Worm (Caenorhabditis elegans) whole organism, L2 larva: ENCODE data around the gene gst-40.

ENCODE experiments used
- F13H6.1 ChIP-seq: sonication (generic microtip); optimal IDR thresholded peaks from 2 replicates; lab custom pipeline; 2016; ENCODE audit warnings: missing genetic modification characterization, missing compliant biosample characterization
- R02D3.7 ChIP-seq: fragments of 150-350 bp; optimal IDR thresholded peaks from 2 replicates; lab custom pipeline; 2014; ENCODE audit warnings: missing biosample characterization, missing genetic modification characterization
- Y55F3AM.14 ChIP-seq: fragments of 200-800 bp; sonication (Bioruptor generic); optimal IDR thresholded peaks from 2 replicates; lab custom pipeline; 2018; ENCODE audit warnings: mild to moderate bottlenecking, missing genetic modification characterization, missing compliant biosample characterization
- ZK546.5 ChIP-seq: sonication (generic microtip); optimal IDR thresholded peaks from 2 replicates; lab custom pipeline; 2017; ENCODE audit warnings: missing biosample characterization, missing genetic modification characterization
- alr-1 ChIP-seq: fragments of 150-350 bp; optimal IDR thresholded peaks from 2 replicates; lab custom pipeline; 2014; ENCODE audit warnings: missing biosample characterization, missing genetic modification characterization
- aly-2 ChIP-seq: fragments of 150-350 bp; optimal IDR thresholded peaks from 2 replicates; lab custom pipeline; 2014; ENCODE audit warnings: missing biosample characterization, missing genetic modification characterization
- blmp-1 ChIP-seq: sonication (generic microtip); optimal IDR thresholded peaks from 2 replicates; lab custom pipeline; 2017; ENCODE audit warnings: missing genetic modification characterization, mild to moderate bottlenecking, missing compliant biosample characterization, antibody characterized with exemption, moderate library complexity; ENCODE audit not compliant: insufficient read depth
- ceh-16 ChIP-seq: fragments of 150-350 bp; optimal IDR thresholded peaks from 2 replicates; lab custom pipeline; 2014; ENCODE audit warnings: missing biosample characterization, missing genetic modification characterization
- egl-27 ChIP-seq: sonication (generic microtip); optimal IDR thresholded peaks from 3 replicates; lab custom pipeline; 2017; ENCODE audit warnings: missing biosample characterization, missing genetic modification reagents, missing genetic modification characterization
- elt-1 ChIP-seq: fragments of 150-350 bp; optimal IDR thresholded peaks from 2 replicates; lab custom pipeline; 2014; ENCODE audit warnings: missing biosample characterization, missing genetic modification characterization
- elt-3 ChIP-seq: sonication (generic microtip); optimal IDR thresholded peaks from 2 replicates; lab custom pipeline; 2017; ENCODE audit warnings: missing biosample characterization, missing genetic modification characterization
- fos-1 ChIP-seq: fragments of 150-350 bp; optimal IDR thresholded peaks from 2 replicates; lab custom pipeline; 2014; ENCODE audit warnings: missing biosample characterization, missing genetic modification characterization
- gmeb-1 ChIP-seq: fragments of 150-350 bp; optimal IDR thresholded peaks from 2 replicates; lab custom pipeline; 2014; ENCODE audit warnings: missing biosample characterization, missing genetic modification characterization
- lin-11 ChIP-seq: fragments of 150-350 bp; sonication (generic microtip); optimal IDR thresholded peaks from 2 replicates; lab custom pipeline; 2014; ENCODE audit warnings: missing biosample characterization, missing genetic modification characterization, inconsistent platforms, mixed read lengths
- lsy-2 ChIP-seq, 2 experiments: fragments of 150-350 bp in 1 of 2; sonication (generic microtip) in 1 of 2; optimal IDR thresholded peaks; 2 replicates each; lab custom pipeline; 2014 to 2017; ENCODE audit warnings: missing biosample characterization in 2 of 2, missing genetic modification characterization in 2 of 2
- mbf-1 ChIP-seq: sonication (generic microtip); optimal IDR thresholded peaks from 2 replicates; lab custom pipeline; 2017; ENCODE audit warnings: missing biosample characterization, missing genetic modification characterization
- nhr-10 ChIP-seq: sonication (generic microtip); optimal IDR thresholded peaks from 2 replicates; lab custom pipeline; 2017; ENCODE audit warnings: missing biosample characterization, missing genetic modification characterization
- nhr-11 ChIP-seq: fragments of 150-350 bp; optimal IDR thresholded peaks from 2 replicates; lab custom pipeline; 2014; ENCODE audit warnings: missing biosample characterization, missing genetic modification characterization
- nhr-129 ChIP-seq: fragments of 150-350 bp; optimal IDR thresholded peaks from 2 replicates; lab custom pipeline; 2014; ENCODE audit warnings: missing biosample characterization, missing genetic modification characterization
- nhr-21 ChIP-seq: fragments of 150-350 bp; optimal IDR thresholded peaks from 2 replicates; lab custom pipeline; 2014; ENCODE audit warnings: missing biosample characterization, missing genetic modification characterization
- nhr-23 ChIP-seq: fragments of 150-350 bp; optimal IDR thresholded peaks from 2 replicates; lab custom pipeline; 2014; ENCODE audit warnings: missing biosample characterization, missing genetic modification reagents, missing genetic modification characterization
- nhr-6 ChIP-seq: fragments of 150-350 bp; optimal IDR thresholded peaks from 2 replicates; lab custom pipeline; 2014; ENCODE audit warnings: missing biosample characterization, missing genetic modification characterization
- nhr-77 ChIP-seq: fragments of 150-350 bp; optimal IDR thresholded peaks from 2 replicates; lab custom pipeline; 2014; ENCODE audit warnings: missing biosample characterization, missing genetic modification characterization
- peb-1 ChIP-seq: fragments of 150-350 bp; optimal IDR thresholded peaks from 2 replicates; lab custom pipeline; 2014; ENCODE audit warnings: missing biosample characterization, missing genetic modification characterization
- sem-4 ChIP-seq: fragments of 150-350 bp; optimal IDR thresholded peaks from 2 replicates; lab custom pipeline; 2014; ENCODE audit warnings: missing biosample characterization, missing genetic modification reagents, missing genetic modification characterization
- snpc-4 ChIP-seq: fragments of 150-350 bp; optimal IDR thresholded peaks from 2 replicates; lab custom pipeline; 2014; ENCODE audit warnings: missing biosample characterization, missing genetic modification characterization
- unc-39 ChIP-seq: fragments of 150-350 bp; optimal IDR thresholded peaks from 2 replicates; lab custom pipeline; 2014; ENCODE audit warnings: missing biosample characterization, missing genetic modification characterization
- zag-1 ChIP-seq: fragments of 150-350 bp; optimal IDR thresholded peaks from 2 replicates; lab custom pipeline; 2014; ENCODE audit warnings: missing biosample characterization, missing genetic modification characterization
- ztf-1 ChIP-seq: fragments of 200-800 bp; sonication (Bioruptor generic); conservative IDR thresholded peaks from 2 replicates; pipeline ENCODE4 v1.3.6; 2022; ENCODE audit warnings: missing genetic modification characterization, missing compliant biosample characterization
- ztf-11 ChIP-seq: sonication (generic microtip); optimal IDR thresholded peaks from 2 replicates; lab custom pipeline; 2017; ENCODE audit warnings: missing biosample characterization, missing genetic modification characterization

The gst-40 gene

DNA sequence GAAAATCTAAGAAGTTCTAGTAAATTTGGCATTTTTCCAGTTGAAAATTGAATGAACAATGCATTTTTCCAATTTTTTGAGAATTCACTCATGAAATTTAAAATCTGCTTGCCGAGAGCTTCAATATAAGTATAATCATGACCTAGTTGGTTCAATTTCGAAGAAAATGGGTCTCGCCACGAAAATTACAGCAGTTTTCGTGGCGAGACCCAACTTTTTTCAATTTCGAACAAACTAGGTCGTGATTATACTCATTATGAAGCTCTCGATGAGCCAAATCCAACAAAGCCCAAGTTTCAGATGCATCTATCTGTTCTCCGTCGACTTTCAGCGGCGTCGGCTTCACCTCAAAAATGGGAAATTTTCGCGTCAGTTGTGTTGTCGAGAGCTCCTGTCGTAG, 40.2 kb downstream of the gst-40 start, which contains the start of gene mrpl-46:
TSS of gene mrpl-46 (plus strand) at position 301 of the 400 bp plus-strand sequence.
- TF ChIP-seq ceh-16 (tag; lab: Kevin White, UChicago) (no peak), nhr-129 (no peak), Y55F3AM.14 (GFP tag; lab: Kevin White, UChicago) (no peak), aly-2 (no peak), nhr-23 (tag; lab: Kevin White, UChicago) (no peak), gmeb-1 (tag; lab: Kevin White, UChicago) (no peak)
- TF ChIP-seq, all 48 proteins: peak for 0

- no peak for TF ChIP-seq fos-1 (tag; lab: Kevin White, UChicago)
- TF ChIP-seq blmp-1 (tag; lab: Kevin White, UChicago): no peak
- TF ChIP-seq nhr-6: no peak
- no peak for TF ChIP-seq ZK546.5 (tag; lab: Kevin White, UChicago)
- TF ChIP-seq sem-4: no peak
- TF ChIP-seq gmeb-1 (tag; lab: Kevin White, UChicago): no peak
- TF ChIP-seq nhr-10 (tag; lab: Kevin White, UChicago): no peak
- no peak for TF ChIP-seq nhr-21 (tag; lab: Kevin White, UChicago)
- no peak for TF ChIP-seq nhr-77 (tag; lab: Kevin White, UChicago)
- TF ChIP-seq zag-1: no peak
- no peak for TF ChIP-seq R02D3.7 (tag; lab: Kevin White, UChicago)
- TF ChIP-seq F13H6.1 (tag; lab: Kevin White, UChicago): no peak
- TF ChIP-seq lsy-2 (tag; optimal IDR thresholded peaks at IDR 0.05; lab: Kevin White, UChicago): no peak
- no peak for TF ChIP-seq elt-1 (tag; lab: Kevin White, UChicago)
- no peak for TF ChIP-seq nhr-11 (tag; lab: Kevin White, UChicago)
Observed at ce11 chrIV:801162-801561, 40.9 kb downstream of the gst-40 start.

- TF ChIP-seq nhr-10 (tag; lab: Kevin White, UChicago): no peak
Observed at ce11 chrIV:804802-805201, 44.5 kb downstream of the gst-40 start, which contains the start of gene Y55F3BL.4. Y55F3BL.4 (plus strand) TSS chrIV:805102.

DNA sequence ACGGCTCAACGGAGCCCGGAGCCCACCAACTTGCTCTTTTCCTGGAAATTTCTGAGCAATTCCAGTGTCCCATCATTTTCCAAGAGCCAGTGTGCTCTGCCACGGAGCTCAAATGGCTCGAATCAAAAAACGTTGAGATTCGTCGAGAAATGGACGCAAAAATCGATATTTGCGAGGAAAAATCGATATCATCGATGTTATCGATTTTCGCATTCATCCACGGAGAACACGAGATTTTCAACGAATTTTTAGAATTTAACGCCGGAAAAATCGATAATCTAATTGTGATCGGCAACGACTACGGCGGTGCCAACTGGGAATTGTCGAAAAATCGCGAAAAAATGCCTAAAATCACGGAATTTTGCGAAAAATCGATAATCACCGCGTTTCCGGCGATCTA, 45.4 kb downstream of the gst-40 start:
- no peak for TF ChIP-seq snpc-4 (tag; lab: Kevin White, UChicago)
- TF ChIP-seq egl-27 (tag; lab: Kevin White, UChicago): no peak
- no peak for TF ChIP-seq ztf-1
- TF ChIP-seq unc-39 (tag; lab: Kevin White, UChicago): no peak
- no peak for TF ChIP-seq lsy-2 (tag; optimal IDR thresholded peaks at IDR 0.05; lab: Kevin White, UChicago)
- no peak for TF ChIP-seq fos-1 (tag; lab: Kevin White, UChicago)
- TF ChIP-seq alr-1: no peak
- TF ChIP-seq peb-1: no peak
- no peak for TF ChIP-seq ztf-11 (tag; lab: Kevin White, UChicago)
- no peak for TF ChIP-seq nhr-23 (tag; lab: Kevin White, UChicago)
- no peak for TF ChIP-seq blmp-1 (tag; lab: Kevin White, UChicago)
- TF ChIP-seq elt-1 (tag; lab: Kevin White, UChicago): no peak
- no peak for TF ChIP-seq mbf-1 (tag; lab: Kevin White, UChicago)

DNA sequence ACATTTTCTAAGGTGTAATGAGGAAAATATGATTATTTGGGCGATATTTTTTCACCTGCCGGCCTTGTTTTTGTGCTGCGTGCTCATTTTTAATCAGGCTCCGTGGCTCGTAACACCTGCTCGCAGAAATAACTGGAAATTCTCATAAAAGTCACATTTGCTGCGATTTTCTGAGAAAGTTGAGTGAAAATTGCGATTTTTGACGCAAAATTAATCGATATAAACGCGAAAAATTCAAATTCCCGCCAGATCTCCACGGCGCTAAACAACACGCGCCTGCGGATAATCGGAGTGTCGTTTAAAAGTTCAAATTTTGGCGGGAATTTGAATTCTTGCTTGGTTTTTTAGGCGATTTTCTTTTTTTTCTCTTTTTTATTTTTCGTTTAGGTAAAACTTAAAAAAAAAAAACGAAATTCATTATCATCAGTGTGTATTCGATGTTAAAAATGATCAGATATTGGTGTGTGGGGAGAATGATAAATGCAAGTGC, 46.8 kb downstream of the gst-40 start, which contains the start of gene Y55F3BL.6:
TSS of gene Y55F3BL.6 (minus strand) at position 51 of the 490 bp plus-strand sequence.
- TF ChIP-seq elt-3 (tag; lab: Kevin White, UChicago) (no peak), lin-11 (peak; percentile 34)
